Fruit fly (Drosophila melanogaster): Measurements from ENCODE around the gene TfIIFalpha.

dm6 chr3R:6351181-6351580 lies 29.1 kb upstream of the TfIIFalpha start:
- TF ChIP-seq ovo (GFP tag; optimal IDR thresholded peaks at IDR 0.05) (no peak), CG7045 (GFP tag; optimal IDR thresholded peaks at IDR 0.05) (no peak), cic (GFP tag; optimal IDR thresholded peaks at IDR 0.05) (peak; percentile 34), bab1 (GFP tag; optimal IDR thresholded peaks at IDR 0.05) (no peak), CG14711 (tag; optimal IDR thresholded peaks at IDR 0.05) (no peak), CG5204 (GFP tag; optimal IDR thresholded peaks at IDR 0.05) (no peak), CG11617 (GFP tag; optimal IDR thresholded peaks at IDR 0.05) (no peak), Crg-1 (GFP tag; optimal IDR thresholded peaks at IDR 0.05) (no peak), kay (GFP tag; ENCODE audit: borderline replicate concordance) (no peak)
